Worm (Caenorhabditis elegans) whole organism, L4 larva: ENCODE results near the gene rep-1.
A peak's percentile ranks its signal among the peaks of the same experiment; 100 is the strongest.

ENCODE experiments used
- D1046.2 ChIP-seq: fragments of 200-800 bp; sonication (Bioruptor generic); IDR thresholded peaks from 2 replicates; pipeline ENCODE4 v1.3.6; 2022; ENCODE audit warnings: missing genetic modification characterization, missing compliant biosample characterization
- F10B5.3 ChIP-seq: sonication (generic microtip); optimal IDR thresholded peaks from 2 replicates; lab custom pipeline; 2016; ENCODE audit warnings: mild to moderate bottlenecking, missing genetic modification characterization, missing compliant biosample characterization
- F26F4.8 ChIP-seq: fragments of 200-800 bp; sonication (Bioruptor generic); conservative IDR thresholded peaks from 2 replicates; pipeline ENCODE4 v1.3.6; 2022; ENCODE audit warnings: missing genetic modification characterization, missing compliant biosample characterization
- F44E2.7 ChIP-seq: fragments of 200-800 bp; sonication (Bioruptor generic); IDR thresholded peaks from 2 replicates; pipeline ENCODE4 v2.1.2; 2022; ENCODE audit warnings: missing genetic modification characterization, missing compliant biosample characterization
- Y48G9A.11 ChIP-seq: fragments of 200-800 bp; sonication (Bioruptor generic); IDR thresholded peaks from 2 replicates; pipeline ENCODE4 v1.3.6; 2022; ENCODE audit warnings: missing genetic modification reagents, missing genetic modification characterization, missing compliant biosample characterization
- aha-1 ChIP-seq: fragments of 150-350 bp; peaks from one replicate; lab custom pipeline; 2014; ENCODE audit warnings: missing biosample characterization, missing genetic modification characterization
- arid-1 ChIP-seq: fragments of 200-800 bp; sonication (Bioruptor generic); conservative IDR thresholded peaks from 2 replicates; pipeline ENCODE4 v1.3.6; 2022; ENCODE audit warnings: missing genetic modification reagents, missing genetic modification characterization, missing compliant biosample characterization
- ceh-82 ChIP-seq: sonication (generic microtip); optimal IDR thresholded peaks from 2 replicates; lab custom pipeline; 2017; ENCODE audit warnings: missing biosample characterization, missing genetic modification characterization
- ces-1 ChIP-seq: fragments of 150-350 bp; sonication (generic microtip); optimal IDR thresholded peaks from 4 replicates; lab custom pipeline; 2014; ENCODE audit warnings: missing biosample characterization, missing genetic modification reagents, missing genetic modification characterization
- cey-2 ChIP-seq: sonication (generic microtip); optimal IDR thresholded peaks from 3 replicates; lab custom pipeline; 2017; ENCODE audit warnings: missing genetic modification characterization, mild to moderate bottlenecking, missing compliant biosample characterization, antibody characterized with exemption, borderline replicate concordance; ENCODE audit not compliant: insufficient read depth
- ctbp-1 ChIP-seq: fragments of 200-800 bp; sonication (Bioruptor generic); IDR thresholded peaks from 2 replicates; pipeline ENCODE4 v1.3.6; 2022; ENCODE audit warnings: missing genetic modification reagents, missing genetic modification characterization, missing compliant biosample characterization
- daf-12 ChIP-seq: fragments of 150-350 bp; optimal IDR thresholded peaks from 2 replicates; lab custom pipeline; 2014; ENCODE audit warnings: missing biosample characterization, missing genetic modification reagents, missing genetic modification characterization
- daf-16 ChIP-seq, 3 experiments: sonication (generic microtip); optimal IDR thresholded peaks; 2 replicates each; lab custom pipeline; 2016 to 2017; ENCODE audit warnings: missing genetic modification characterization in 3 of 3, missing genetic modification reagents in 3 of 3, mild to moderate bottlenecking in 2 of 3, missing compliant biosample characterization in 2 of 3, missing biosample characterization in 1 of 3, moderate library complexity in 1 of 3
- dmd-6 ChIP-seq: fragments of 200-800 bp; sonication (Bioruptor generic); IDR thresholded peaks from 2 replicates; pipeline ENCODE4 v1.3.6; 2022; ENCODE audit warnings: missing genetic modification reagents, missing genetic modification characterization, missing compliant biosample characterization
- dpl-1 ChIP-seq: fragments of 150-350 bp; optimal IDR thresholded peaks from 2 replicates; lab custom pipeline; 2014; ENCODE audit warnings: missing biosample characterization, missing genetic modification reagents, missing genetic modification characterization
- duxl-1 ChIP-seq: sonication (generic microtip); optimal IDR thresholded peaks from 2 replicates; lab custom pipeline; 2016; ENCODE audit warnings: mild to moderate bottlenecking, missing genetic modification characterization, moderate library complexity, missing compliant biosample characterization; ENCODE audit not compliant: poor library complexity
- egl-27 ChIP-seq: sonication (generic microtip); optimal IDR thresholded peaks from 3 replicates; lab custom pipeline; 2017; ENCODE audit warnings: missing biosample characterization, missing genetic modification reagents, missing genetic modification characterization
- fos-1 ChIP-seq: fragments of 150-350 bp; optimal IDR thresholded peaks from 2 replicates; lab custom pipeline; 2014; ENCODE audit warnings: missing biosample characterization, missing genetic modification characterization
- gei-8 ChIP-seq: fragments of 200-800 bp; sonication (Bioruptor generic); optimal IDR thresholded peaks from 2 replicates; lab custom pipeline; 2018; ENCODE audit warnings: mild to moderate bottlenecking, missing genetic modification characterization, missing compliant biosample characterization
- hif-1 ChIP-seq, 2 experiments: sonication (generic microtip); optimal IDR thresholded peaks; 2 replicates each; lab custom pipeline; 2016 to 2017; ENCODE audit warnings: missing compliant biosample characterization in 2 of 2, missing genetic modification characterization in 2 of 2, missing genetic modification reagents in 2 of 2, missing genotype in 2 of 2, mild to moderate bottlenecking in 1 of 2
- hlh-11 ChIP-seq: fragments of 200-800 bp; sonication (Bioruptor generic); optimal IDR thresholded peaks from 2 replicates; lab custom pipeline; 2018; ENCODE audit warnings: mild to moderate bottlenecking, missing genetic modification characterization, missing compliant biosample characterization
- hlh-30 ChIP-seq: sonication (generic microtip); optimal IDR thresholded peaks from 2 replicates; lab custom pipeline; 2017; ENCODE audit warnings: antibody characterized with exemption, mild to moderate bottlenecking, missing genetic modification characterization, missing compliant biosample characterization; ENCODE audit not compliant: insufficient read depth
- hmg-1.1 ChIP-seq: fragments of 200-800 bp; sonication (Bioruptor generic); IDR thresholded peaks from 2 replicates; pipeline ENCODE4 v1.3.6; 2022; ENCODE audit warnings: missing genetic modification reagents, missing genetic modification characterization, missing compliant biosample characterization
- jun-1 ChIP-seq: fragments of 150-350 bp; optimal IDR thresholded peaks from 2 replicates; lab custom pipeline; 2014; ENCODE audit warnings: missing biosample characterization, missing genetic modification reagents, missing genetic modification characterization
- lin-13 ChIP-seq: fragments of 150-350 bp; optimal IDR thresholded peaks from 2 replicates; lab custom pipeline; 2014; ENCODE audit warnings: missing biosample characterization, missing genetic modification reagents, missing genetic modification characterization
- lir-3 ChIP-seq: sonication (generic microtip); optimal IDR thresholded peaks from 2 replicates; lab custom pipeline; 2016; ENCODE audit warnings: mild to moderate bottlenecking, missing genetic modification characterization, missing compliant biosample characterization
- madf-5 ChIP-seq, 2 experiments: fragments of 200-800 bp; sonication (Bioruptor generic); IDR thresholded peaks; 2 replicates each; pipeline ENCODE4 v1.3.6; 2022; ENCODE audit warnings: missing compliant biosample characterization in 2 of 2, missing genetic modification characterization in 2 of 2
- madf-9 ChIP-seq: fragments of 200-800 bp; sonication (Bioruptor generic); conservative IDR thresholded peaks from 2 replicates; pipeline ENCODE4 v1.3.6; 2022; ENCODE audit warnings: missing genetic modification reagents, missing genetic modification characterization, missing compliant biosample characterization
- mep-1 ChIP-seq: fragments of 150-350 bp; sonication (generic microtip); optimal IDR thresholded peaks from 3 replicates; lab custom pipeline; 2014; ENCODE audit warnings: missing biosample characterization, missing genetic modification characterization
- mes-2 ChIP-seq: sonication (generic microtip); optimal IDR thresholded peaks from 2 replicates; lab custom pipeline; 2016; ENCODE audit warnings: missing genotype, mild to moderate bottlenecking, missing genetic modification characterization, missing compliant biosample characterization; ENCODE audit not compliant: poor library complexity, severe bottlenecking
- mxl-2 ChIP-seq: fragments of 200-800 bp; sonication (Bioruptor generic); conservative IDR thresholded peaks from 2 replicates; pipeline ENCODE4 v1.3.6; 2022; ENCODE audit warnings: missing genetic modification reagents, missing genetic modification characterization, missing compliant biosample characterization
- nhr-102 ChIP-seq: sonication (generic microtip); optimal IDR thresholded peaks from 2 replicates; lab custom pipeline; 2016; ENCODE audit warnings: mild to moderate bottlenecking, missing genetic modification characterization, moderate library complexity, missing compliant biosample characterization
- nhr-11 ChIP-seq: fragments of 150-350 bp; optimal IDR thresholded peaks from 2 replicates; lab custom pipeline; 2014; ENCODE audit warnings: missing biosample characterization, missing genetic modification characterization
- nhr-111 ChIP-seq: fragments of 200-800 bp; sonication (Bioruptor generic); optimal IDR thresholded peaks from 2 replicates; lab custom pipeline; 2018; ENCODE audit warnings: mild to moderate bottlenecking, missing genetic modification characterization, missing compliant biosample characterization
- nhr-6 ChIP-seq: fragments of 150-350 bp; optimal IDR thresholded peaks from 2 replicates; lab custom pipeline; 2014; ENCODE audit warnings: missing biosample characterization, missing genetic modification characterization
- nhr-76 ChIP-seq: fragments of 150-350 bp; optimal IDR thresholded peaks from 2 replicates; lab custom pipeline; 2014; ENCODE audit warnings: missing biosample characterization, missing genetic modification characterization
- php-3 ChIP-seq: fragments of 200-800 bp; sonication (Bioruptor generic); IDR thresholded peaks from 2 replicates; pipeline ENCODE4 v1.3.6; 2022; ENCODE audit warnings: missing genetic modification reagents, missing genetic modification characterization, missing compliant biosample characterization
- pqm-1 ChIP-seq: sonication (generic microtip); optimal IDR thresholded peaks from 2 replicates; lab custom pipeline; 2017; ENCODE audit warnings: missing biosample characterization, missing genetic modification characterization
- saeg-2 ChIP-seq: fragments of 200-800 bp; sonication (Bioruptor generic); IDR thresholded peaks from 2 replicates; pipeline ENCODE4 v1.3.6; 2022; ENCODE audit warnings: missing genetic modification reagents, missing genetic modification characterization, missing compliant biosample characterization
- sdz-12 ChIP-seq: fragments of 200-800 bp; sonication (Bioruptor generic); optimal IDR thresholded peaks from 2 replicates; lab custom pipeline; 2018; ENCODE audit warnings: mild to moderate bottlenecking, missing genetic modification characterization, missing compliant biosample characterization
- set-16 ChIP-seq: fragments of 200-800 bp; sonication (Bioruptor generic); IDR thresholded peaks from 2 replicates; pipeline ENCODE4 v1.3.6; 2022; ENCODE audit warnings: missing genetic modification reagents, missing genetic modification characterization, missing compliant biosample characterization
- snpc-1.2 ChIP-seq: fragments of 200-800 bp; sonication (Bioruptor generic); IDR thresholded peaks from 2 replicates; pipeline ENCODE4 v1.3.6; 2022; ENCODE audit warnings: missing genetic modification reagents, missing genetic modification characterization, missing compliant biosample characterization
- snpc-4 ChIP-seq: fragments of 150-350 bp; optimal IDR thresholded peaks from 2 replicates; lab custom pipeline; 2014; ENCODE audit warnings: missing biosample characterization, missing genetic modification characterization
- spr-3 ChIP-seq: fragments of 200-800 bp; sonication (Bioruptor generic); optimal IDR thresholded peaks from 2 replicates; lab custom pipeline; 2018; ENCODE audit warnings: mild to moderate bottlenecking, missing genetic modification characterization, missing compliant biosample characterization
- unc-130 ChIP-seq: sonication (generic microtip); optimal IDR thresholded peaks from 2 replicates; lab custom pipeline; 2016; ENCODE audit warnings: missing genetic modification reagents, missing genetic modification characterization, missing compliant biosample characterization
- unc-62 ChIP-seq, 3 experiments: fragments of 150-350 bp in 1 of 3; sonication (generic microtip); optimal IDR thresholded peaks in 2 of 3; peaks in 1 of 3; 1 replicate in 1 of 3; 2 replicates in 2 of 3; lab custom pipeline; 2014 to 2017; ENCODE audit warnings: missing biosample characterization in 3 of 3, missing genetic modification characterization in 3 of 3, missing genetic modification reagents in 3 of 3, missing genotype in 1 of 3
- vab-7 ChIP-seq: fragments of 200-800 bp; sonication (Bioruptor generic); IDR thresholded peaks from 2 replicates; pipeline ENCODE4 v1.3.6; 2022; ENCODE audit warnings: missing genetic modification reagents, missing genetic modification characterization, missing compliant biosample characterization
- zip-11 ChIP-seq: fragments of 200-800 bp; sonication (Bioruptor generic); IDR thresholded peaks from 2 replicates; pipeline ENCODE4 v1.3.6; 2022; ENCODE audit warnings: missing genetic modification characterization, missing compliant biosample characterization
- ztf-7 ChIP-seq: fragments of 150-350 bp; optimal IDR thresholded peaks from 2 replicates; lab custom pipeline; 2014; ENCODE audit warnings: missing biosample characterization, missing genetic modification characterization

Gene rep-1

DNA sequence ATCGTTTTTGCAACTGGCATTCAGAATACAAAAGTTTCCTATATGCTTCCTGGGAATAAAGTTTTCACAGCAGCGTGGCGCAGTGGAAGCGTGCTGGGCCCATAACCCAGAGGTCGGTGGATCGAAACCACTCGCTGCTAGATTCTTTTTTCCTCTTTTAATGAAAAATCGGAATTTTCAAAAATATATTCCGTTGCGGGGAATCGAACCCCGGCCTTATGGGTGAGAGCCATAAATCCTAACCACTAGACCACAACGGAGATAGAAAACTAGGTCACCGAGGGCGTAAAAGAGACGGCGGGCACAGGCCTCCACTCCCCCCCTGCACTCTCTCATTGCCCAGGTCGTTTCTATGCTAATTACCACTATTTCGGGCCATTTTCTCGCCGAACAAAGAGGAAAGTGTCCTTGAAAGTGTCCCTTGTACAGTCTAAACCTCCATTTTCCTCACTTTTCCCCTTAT lies 34.4 kb downstream of the rep-1 start, which contains the start of gene Y22D7AL.6 (continued):
- TF ChIP-seq F10B5.3 (tag; lab: Kevin White, UChicago) = peak; percentile 27
- peak; percentile 81 for TF ChIP-seq gei-8 (GFP tag; lab: Kevin White, UChicago)
- peak; percentile 61 for TF ChIP-seq dmd-6 (GFP tag; lab: Robert Waterston, UW)
- TF ChIP-seq duxl-1 = peak; percentile 61
- TF ChIP-seq F26F4.8 (GFP tag; lab: Robert Waterston, UW) = peak; percentile 97
- peak; percentile 81 for TF ChIP-seq ctbp-1 (GFP tag; lab: Robert Waterston, UW)
- TF ChIP-seq arid-1 (GFP tag; lab: Robert Waterston, UW) = peak; percentile 84
- TF ChIP-seq jun-1 (tag; lab: Kevin White, UChicago) = no peak
- TF ChIP-seq vab-7 (GFP tag; lab: Robert Waterston, UW) = peak; percentile 76
- TF ChIP-seq snpc-1.2 (GFP tag; lab: Robert Waterston, UW) = peak; percentile 79
- TF ChIP-seq snpc-4 (tag; lab: Kevin White, UChicago) = no peak
- TF ChIP-seq nhr-102 = peak; percentile 64
- TF ChIP-seq hlh-30 (tag; lab: Kevin White, UChicago) = no peak
- no peak for TF ChIP-seq ztf-7 (tag; lab: Kevin White, UChicago)
- no peak for TF ChIP-seq ces-1 (GFP tag; lab: Kevin White, UChicago)
- peak; percentile 65 for TF ChIP-seq mes-2 (tag; lab: Kevin White, UChicago)
- peak; percentile 92 for TF ChIP-seq aha-1 (tag; lab: Kevin White, UChicago)
- TF ChIP-seq nhr-11 (tag; lab: Kevin White, UChicago) = no peak
- 0 out of 2 replicates have a peak, but pooled peaks have one; percentile 85 for TF ChIP-seq F44E2.7 (GFP tag; lab: Robert Waterston, UW)
- TF ChIP-seq nhr-6 (tag; lab: Kevin White, UChicago) = no peak
- no peak for TF ChIP-seq mep-1 (tag; lab: Kevin White, UChicago)
- no peak for TF ChIP-seq ceh-82 (tag; lab: Kevin White, UChicago)
- peak; percentile 90 for TF ChIP-seq D1046.2 (GFP tag; lab: Robert Waterston, UW)
- TF ChIP-seq unc-62 (GFP tag; optimal IDR thresholded peaks at IDR 0.05 in 1 of 2; lab: Kevin White, UChicago) = no peak
- TF ChIP-seq unc-62 (tag; optimal IDR thresholded peaks at IDR 0.05; lab: Kevin White, UChicago) = no peak
- TF ChIP-seq hlh-11 = peak; percentile 11
- no peak for TF ChIP-seq daf-12 (tag; lab: Kevin White, UChicago)
- TF ChIP-seq mxl-2 (GFP tag; lab: Robert Waterston, UW) = no peak
- TF ChIP-seq Y48G9A.11 (GFP tag; lab: Robert Waterston, UW) = peak; percentile 77; the same call in 1 of the 2 replicates
- no peak for TF ChIP-seq saeg-2 (GFP tag; lab: Robert Waterston, UW)
- no peak for TF ChIP-seq fos-1 (tag; lab: Kevin White, UChicago)
- TF ChIP-seq sdz-12 (GFP tag; lab: Kevin White, UChicago) = no peak
- no peak for TF ChIP-seq nhr-76 (tag; lab: Kevin White, UChicago)
- no peak for TF ChIP-seq cey-2 (tag; lab: Kevin White, UChicago)
- peak; percentile 65 for TF ChIP-seq lir-3 (tag; lab: Kevin White, UChicago)
- TF ChIP-seq daf-16 (GFP tag; optimal IDR thresholded peaks at IDR 0.05; lab: Kevin White, UChicago) = peak; percentile 49 to 90
- TF ChIP-seq daf-16 (tag; optimal IDR thresholded peaks at IDR 0.05; lab: Kevin White, UChicago) = peak; percentile 46
- TF ChIP-seq hif-1 (tag; optimal IDR thresholded peaks at IDR 0.05; lab: Kevin White, UChicago) = peak in 1 of 2 experiments; percentile 1
- TF ChIP-seq madf-5 (GFP tag; IDR thresholded peaks at IDR 0.05; lab: Robert Waterston, UW) = peak; percentile 30 to 87; a peak in 1 of 4 replicates
- TF ChIP-seq php-3 = peak; percentile 65; the same call in 1 of the 2 replicates
- TF ChIP-seq set-16 = peak; percentile 48; the same call in 1 of the 2 replicates
- peak; percentile 68 for TF ChIP-seq hmg-1.1
- peak; percentile 90 for TF ChIP-seq lin-13
- peak; percentile 46 for TF ChIP-seq unc-130
- no peak for TF ChIP-seq zip-11
- TF ChIP-seq nhr-111 (GFP tag; lab: Kevin White, UChicago) = peak; percentile 51
- peak; percentile 79 for TF ChIP-seq spr-3 (GFP tag; lab: Kevin White, UChicago)
- no peak for TF ChIP-seq egl-27 (tag; lab: Kevin White, UChicago)
- no peak for TF ChIP-seq pqm-1 (tag; lab: Kevin White, UChicago)
- TF ChIP-seq madf-9 (GFP tag; lab: Robert Waterston, UW) = peak; percentile 78
- TF ChIP-seq dpl-1 (GFP tag; lab: Kevin White, UChicago) = no peak
